Worm (Caenorhabditis elegans): ENCODE data around the gene F53H2.1.

F53H2.1 gene

DNA sequence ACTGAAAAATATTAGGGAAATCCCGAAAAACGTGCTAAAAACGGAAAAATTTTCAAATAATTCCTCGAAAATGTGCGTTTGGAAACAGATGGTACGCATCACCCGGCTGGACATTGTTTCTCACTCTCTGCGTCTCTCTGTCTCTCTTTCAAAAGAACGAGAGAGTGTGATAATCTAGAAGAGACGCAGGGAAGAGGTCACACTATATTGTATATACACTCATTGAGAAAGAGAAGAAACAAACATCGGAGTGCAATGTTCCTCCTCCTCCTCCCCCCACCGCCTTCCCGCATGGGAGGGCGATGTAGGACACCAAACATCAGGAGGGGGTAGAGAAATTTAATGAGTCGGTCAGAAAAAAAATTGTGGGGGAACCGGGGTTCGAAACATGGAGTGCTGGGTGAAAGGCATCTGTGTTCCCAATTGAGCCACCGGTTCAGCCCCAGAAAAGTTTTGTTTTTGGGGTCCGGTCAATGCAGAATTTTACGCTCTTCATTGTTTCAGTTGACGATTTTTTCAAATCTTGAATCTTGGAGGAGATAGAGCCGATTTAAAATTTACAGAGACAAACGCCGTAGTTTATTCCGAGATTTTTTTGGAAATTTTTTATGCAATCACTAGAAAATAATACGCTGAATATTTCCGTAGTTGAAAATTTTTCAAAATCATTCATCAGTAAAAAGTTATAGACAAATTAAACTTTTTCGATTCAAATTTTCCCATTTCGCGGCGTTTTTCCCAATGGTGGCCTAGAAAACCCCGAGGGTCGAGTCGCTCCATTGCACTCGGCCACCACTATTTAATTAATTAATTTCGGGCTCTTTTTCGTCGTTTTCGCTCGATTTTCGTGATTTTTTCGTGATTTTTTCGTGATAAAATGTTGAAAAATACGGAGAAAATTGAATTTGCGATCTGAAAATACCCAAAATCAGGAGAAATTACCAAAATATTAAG, 37.0 kb downstream of the F53H2.1 start (continued):
- TF ChIP-seq nhr-77 (tag; optimal IDR thresholded peaks at IDR 0.05) (no peak), ztf-4 (tag; optimal IDR thresholded peaks at IDR 0.05) (no peak), elt-2 (tag; optimal IDR thresholded peaks at IDR 0.05) (no peak), efl-3 (GFP tag; optimal IDR thresholded peaks at IDR 0.05) (no peak), nhr-71 (tag; optimal IDR thresholded peaks at IDR 0.05) (peak; percentile 77), lin-13 (GFP tag; optimal IDR thresholded peaks at IDR 0.05) (peak; percentile 51), pag-3 (tag; optimal IDR thresholded peaks at IDR 0.05; ENCODE audit: borderline replicate concordance, insufficient read depth) (no peak), mep-1 (tag; optimal IDR thresholded peaks at IDR 0.05) (peak; percentile 62), blmp-1 (tag; optimal IDR thresholded peaks at IDR 0.05) (peak; percentile 64), nhr-28 (tag; optimal IDR thresholded peaks at IDR 0.05) (no peak), fkh-8 (tag; optimal IDR thresholded peaks at IDR 0.05) (peak; percentile 66), lin-14 (GFP tag; optimal IDR thresholded peaks at IDR 0.05) (peak; percentile 87), nhr-11 (tag; optimal IDR thresholded peaks at IDR 0.05) (no peak), unc-30 (tag; optimal IDR thresholded peaks at IDR 0.05) (no peak), ceh-8 (GFP tag; optimal IDR thresholded peaks at IDR 0.05) (peak; percentile 12), irx-1 (tag; optimal IDR thresholded peaks at IDR 0.05) (peak; percentile 83), skn-1 (tag; optimal IDR thresholded peaks at IDR 0.05) (peak; percentile 40), zip-4 (GFP tag; optimal IDR thresholded peaks at IDR 0.05) (no peak), F16B12.6 (tag; optimal IDR thresholded peaks at IDR 0.05) (peak; percentile 20), ceh-63 (GFP tag; optimal IDR thresholded peaks at IDR 0.05) (no peak), pax-3 (tag; optimal IDR thresholded peaks at IDR 0.05) (peak; percentile 43), ztf-11 (tag; optimal IDR thresholded peaks at IDR 0.05) (peak in 1 of 2 experiments; percentile 70), nhr-84 (tag; optimal IDR thresholded peaks at IDR 0.05) (no peak), fkh-10 (GFP tag; optimal IDR thresholded peaks at IDR 0.05) (no peak), vab-15 (tag; optimal IDR thresholded peaks at IDR 0.05) (peak; percentile 5), sox-4 (tag; optimal IDR thresholded peaks at IDR 0.05) (peak; percentile 60), ces-1 (GFP tag; optimal IDR thresholded peaks at IDR 0.05) (no peak), nhr-76 (tag; optimal IDR thresholded peaks at IDR 0.05) (no peak), fos-1 (tag; optimal IDR thresholded peaks at IDR 0.05) (no peak), ceh-82 (tag; optimal IDR thresholded peaks at IDR 0.05) (peak; percentile 5 to 68 (median 14)), xbp-1 (tag; optimal IDR thresholded peaks at IDR 0.05) (peak; percentile 64), aha-1 (tag; optimal IDR thresholded peaks at IDR 0.05) (no peak), elt-3 (tag; optimal IDR thresholded peaks at IDR 0.05) (peak in 1 of 6 experiments; percentile 14), mab-9 (GFP tag; IDR thresholded peaks at IDR 0.05) (no peak)

DNA sequence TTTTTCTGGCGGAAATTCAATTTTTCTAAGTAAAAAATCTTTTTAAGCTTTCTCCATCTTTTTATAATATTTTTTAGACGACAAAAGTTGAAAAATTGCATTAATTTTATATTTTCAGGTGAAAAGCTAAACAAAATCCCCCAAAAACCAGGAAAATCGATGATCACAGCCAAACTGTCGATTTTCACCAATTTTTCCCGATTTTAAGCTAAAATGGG, 37.6 kb downstream of the F53H2.1 start, which contains the start of the genes fce-2 and F48F5.8:
Gene fce-2 (plus strand): TSS at position 119 of the 218 bp plus-strand sequence.
Gene F48F5.8 (plus strand): TSS at position 160 of the 218 bp plus-strand sequence.
- TF ChIP-seq pqm-1 (tag; optimal IDR thresholded peaks at IDR 0.05) (no peak), ceh-63 (GFP tag; optimal IDR thresholded peaks at IDR 0.05) (no peak), lin-14 (GFP tag; optimal IDR thresholded peaks at IDR 0.05) (no peak), lir-3 (tag; optimal IDR thresholded peaks at IDR 0.05; ENCODE audit: poor library complexity) (no peak), zag-1 (tag; optimal IDR thresholded peaks at IDR 0.05) (no peak), jun-1 (tag; optimal IDR thresholded peaks at IDR 0.05) (no peak), ces-1 (GFP tag; optimal IDR thresholded peaks at IDR 0.05) (no peak), unc-86 (tag; optimal IDR thresholded peaks at IDR 0.05) (no peak), snpc-4 (tag; optimal IDR thresholded peaks at IDR 0.05) (no peak), nhr-19 (GFP tag; conservative IDR thresholded peaks at IDR 0.05) (no peak), isw-1 (GFP tag; IDR thresholded peaks at IDR 0.05) (no peak)

Data from whole organism, L1 larva.